Worm (Caenorhabditis elegans) whole organism, L1 larva: ENCODE data around the gene skr-20.

Source experiments
- C04F5.9 ChIP-seq: sonication (generic microtip); optimal IDR thresholded peaks from 2 replicates; lab custom pipeline; 2016; ENCODE audit warnings: missing genetic modification characterization, missing compliant biosample characterization
- C16A3.4 ChIP-seq: fragments of 150-350 bp; optimal IDR thresholded peaks from 2 replicates; lab custom pipeline; 2014; ENCODE audit warnings: missing biosample characterization, missing genetic modification characterization
- C34B4.2 ChIP-seq: sonication (generic microtip); optimal IDR thresholded peaks from 2 replicates; lab custom pipeline; 2017; ENCODE audit warnings: mild to moderate bottlenecking, missing genetic modification characterization, missing compliant biosample characterization
- ama-1 ChIP-seq: fragments of 150-350 bp; optimal IDR thresholded peaks from 2 replicates; lab custom pipeline; 2014
- ceh-63 ChIP-seq: fragments of 200-800 bp; sonication (Bioruptor generic); optimal IDR thresholded peaks from 2 replicates; lab custom pipeline; 2018; ENCODE audit warnings: mild to moderate bottlenecking, missing genetic modification characterization, missing compliant biosample characterization
- ces-1 ChIP-seq: fragments of 150-350 bp; optimal IDR thresholded peaks from 2 replicates; lab custom pipeline; 2014; ENCODE audit warnings: missing biosample characterization, missing genetic modification reagents, missing genetic modification characterization
- dpl-1 ChIP-seq, 3 experiments: fragments of 150-350 bp in 2 of 3; sonication (generic microtip) in 1 of 3; optimal IDR thresholded peaks; 2 replicates each; lab custom pipeline; 2014 to 2017; ENCODE audit warnings: missing biosample characterization in 3 of 3, missing genetic modification characterization in 3 of 3, missing genetic modification reagents in 3 of 3
- efl-1 ChIP-seq, 4 experiments: fragments of 150-350 bp; optimal IDR thresholded peaks in 3 of 4; peaks in 1 of 4; 1 replicate in 1 of 4; 2 replicates in 3 of 4; lab custom pipeline; 2014; ENCODE audit warnings: missing biosample characterization in 2 of 4, missing genetic modification characterization in 2 of 4, missing genetic modification reagents in 2 of 4
- egl-13 ChIP-seq: sonication (generic microtip); optimal IDR thresholded peaks from 2 replicates; lab custom pipeline; 2016; ENCODE audit warnings: missing genotype, missing genetic modification reagents, missing genetic modification characterization, missing compliant biosample characterization
- egl-27 ChIP-seq, 2 experiments: fragments of 150-350 bp in 1 of 2; sonication (generic microtip); optimal IDR thresholded peaks; 3 replicates each; lab custom pipeline; 2017 to 2018; ENCODE audit warnings: missing biosample characterization in 2 of 2, missing genetic modification characterization in 2 of 2, missing genetic modification reagents in 2 of 2
- elt-2 ChIP-seq: sonication (generic microtip); optimal IDR thresholded peaks from 2 replicates; lab custom pipeline; 2016; ENCODE audit warnings: missing genetic modification characterization, mild to moderate bottlenecking, inconsistent platforms, missing compliant biosample characterization, missing genetic modification reagents
- ets-5 ChIP-seq: fragments of 200-800 bp; sonication (Bioruptor generic); IDR thresholded peaks from 2 replicates; pipeline ENCODE4 v1.3.6; 2022; ENCODE audit warnings: missing genetic modification characterization, missing compliant biosample characterization
- fkh-10 ChIP-seq: sonication (generic microtip); optimal IDR thresholded peaks from 2 replicates; lab custom pipeline; 2017; ENCODE audit warnings: missing biosample characterization, missing genetic modification reagents, missing genetic modification characterization
- fkh-4 ChIP-seq: sonication (generic microtip); optimal IDR thresholded peaks from 2 replicates; lab custom pipeline; 2016; ENCODE audit warnings: missing compliant biosample characterization, missing genetic modification characterization, borderline replicate concordance
- fkh-8 ChIP-seq: sonication (generic microtip); optimal IDR thresholded peaks from 2 replicates; lab custom pipeline; 2016; ENCODE audit warnings: mild to moderate bottlenecking, missing genetic modification characterization, missing compliant biosample characterization
- grh-1 ChIP-seq: fragments of 200-800 bp; sonication (Bioruptor generic); IDR thresholded peaks from 2 replicates; pipeline ENCODE4 v1.3.6; 2022; ENCODE audit warnings: missing genetic modification reagents, missing genetic modification characterization, missing compliant biosample characterization
- isw-1 ChIP-seq: fragments of 200-800 bp; sonication (Bioruptor generic); IDR thresholded peaks from 2 replicates; pipeline ENCODE4 v1.3.6; 2022; ENCODE audit warnings: missing genetic modification characterization, missing compliant biosample characterization
- lin-13 ChIP-seq: fragments of 150-350 bp; optimal IDR thresholded peaks from 2 replicates; lab custom pipeline; 2014; ENCODE audit warnings: missing biosample characterization, missing genetic modification reagents, missing genetic modification characterization
- lin-14 ChIP-seq: fragments of 200-800 bp; sonication (Bioruptor generic); optimal IDR thresholded peaks from 2 replicates; lab custom pipeline; 2018; ENCODE audit warnings: mild to moderate bottlenecking, missing genetic modification characterization, moderate library complexity, missing compliant biosample characterization
- lin-15B ChIP-seq: fragments of 150-350 bp; sonication (generic microtip); optimal IDR thresholded peaks from 3 replicates; lab custom pipeline; 2014; ENCODE audit warnings: missing biosample characterization, missing genetic modification characterization
- lsy-2 ChIP-seq, 2 experiments: fragments of 150-350 bp; optimal IDR thresholded peaks; 2 replicates each; lab custom pipeline; 2014; ENCODE audit warnings: missing biosample characterization in 2 of 2, missing genetic modification characterization in 2 of 2
- mef-2 ChIP-seq: fragments of 150-350 bp; optimal IDR thresholded peaks from 2 replicates; lab custom pipeline; 2014; ENCODE audit warnings: missing biosample characterization, missing genetic modification characterization
- nhr-11 ChIP-seq: fragments of 150-350 bp; optimal IDR thresholded peaks from 2 replicates; lab custom pipeline; 2014; ENCODE audit warnings: missing biosample characterization, missing genetic modification characterization
- nhr-19 ChIP-seq: fragments of 200-800 bp; sonication (Bioruptor generic); conservative IDR thresholded peaks from 2 replicates; pipeline ENCODE4 v1.3.6; 2022; ENCODE audit warnings: missing genetic modification characterization, missing compliant biosample characterization
- nhr-20 ChIP-seq: sonication (generic microtip); optimal IDR thresholded peaks from 2 replicates; lab custom pipeline; 2016; ENCODE audit warnings: mild to moderate bottlenecking, missing genetic modification characterization, missing compliant biosample characterization
- nhr-47 ChIP-seq: sonication (generic microtip); optimal IDR thresholded peaks from 2 replicates; lab custom pipeline; 2016; ENCODE audit warnings: mild to moderate bottlenecking, missing genetic modification characterization, moderate library complexity, missing compliant biosample characterization
- nhr-71 ChIP-seq: sonication (generic microtip); optimal IDR thresholded peaks from 2 replicates; lab custom pipeline; 2016; ENCODE audit warnings: mild to moderate bottlenecking, missing genetic modification characterization, moderate library complexity, missing compliant biosample characterization
- nhr-77 ChIP-seq: fragments of 150-350 bp; optimal IDR thresholded peaks from 2 replicates; lab custom pipeline; 2014; ENCODE audit warnings: missing biosample characterization, missing genetic modification characterization
- pqm-1 ChIP-seq: sonication (generic microtip); optimal IDR thresholded peaks from 3 replicates; lab custom pipeline; 2017; ENCODE audit warnings: missing biosample characterization, missing genetic modification characterization
- snpc-4 ChIP-seq: fragments of 150-350 bp; optimal IDR thresholded peaks from 2 replicates; lab custom pipeline; 2014; ENCODE audit warnings: missing biosample characterization, missing genetic modification characterization
- snu-23 ChIP-seq: sonication (generic microtip); optimal IDR thresholded peaks from 2 replicates; lab custom pipeline; 2016; ENCODE audit warnings: missing genetic modification characterization, missing compliant biosample characterization
- sox-4 ChIP-seq: sonication (generic microtip); optimal IDR thresholded peaks from 2 replicates; lab custom pipeline; 2016; ENCODE audit warnings: missing genetic modification characterization, missing compliant biosample characterization
- sptf-1 ChIP-seq: fragments of 150-350 bp; optimal IDR thresholded peaks from 2 replicates; lab custom pipeline; 2014; ENCODE audit warnings: missing biosample characterization, missing genetic modification characterization
- tlp-1 ChIP-seq: fragments of 150-350 bp; optimal IDR thresholded peaks from 2 replicates; lab custom pipeline; 2014; ENCODE audit warnings: missing biosample characterization, missing genetic modification characterization
- unc-130 ChIP-seq: fragments of 150-350 bp; optimal IDR thresholded peaks from 2 replicates; lab custom pipeline; 2017; ENCODE audit warnings: missing biosample characterization, missing genetic modification characterization, inconsistent platforms
- unc-30 ChIP-seq: sonication (generic microtip); optimal IDR thresholded peaks from 2 replicates; lab custom pipeline; 2017; ENCODE audit warnings: missing biosample characterization, missing genetic modification characterization
- unc-62 ChIP-seq: fragments of 150-350 bp; optimal IDR thresholded peaks from 2 replicates; lab custom pipeline; 2014; ENCODE audit warnings: missing biosample characterization, missing genetic modification reagents, missing genetic modification characterization
- unc-86 ChIP-seq: sonication (generic microtip); optimal IDR thresholded peaks from 2 replicates; lab custom pipeline; 2016; ENCODE audit warnings: missing genetic modification characterization, missing compliant biosample characterization
- unc-98 ChIP-seq: fragments of 200-800 bp; sonication (Bioruptor generic); IDR thresholded peaks from 2 replicates; pipeline ENCODE4 v1.3.6; 2022; ENCODE audit warnings: missing genetic modification characterization, missing compliant biosample characterization
- xbp-1 ChIP-seq: sonication (generic microtip); optimal IDR thresholded peaks from 2 replicates; lab custom pipeline; 2016; ENCODE audit warnings: missing genetic modification characterization, missing compliant biosample characterization
- zag-1 ChIP-seq: fragments of 150-350 bp; optimal IDR thresholded peaks from 2 replicates; lab custom pipeline; 2014; ENCODE audit warnings: missing biosample characterization, missing genetic modification characterization

The skr-20 gene

ce11 chrX:13264550-13264949 is 41.2 kb upstream of the skr-20 start (continued):
- no peak for TF ChIP-seq nhr-77 (tag; lab: Kevin White, UChicago)
- no peak for TF ChIP-seq fkh-4
- TF ChIP-seq unc-98 (GFP tag; lab: Robert Waterston, UW): no peak
- no peak for TF ChIP-seq egl-13 (tag; lab: Kevin White, UChicago)
- TF ChIP-seq ceh-63 (GFP tag; lab: Kevin White, UChicago): no peak
- TF ChIP-seq lin-15B (tag; lab: Kevin White, UChicago): no peak
- peak in 1 of 2 experiments; percentile 25 for TF ChIP-seq lsy-2 (tag; optimal IDR thresholded peaks at IDR 0.05; lab: Kevin White, UChicago)
- peak; percentile 69 for TF ChIP-seq snu-23 (GFP tag; lab: Kevin White, UChicago)
- TF ChIP-seq lin-13: no peak

DNA sequence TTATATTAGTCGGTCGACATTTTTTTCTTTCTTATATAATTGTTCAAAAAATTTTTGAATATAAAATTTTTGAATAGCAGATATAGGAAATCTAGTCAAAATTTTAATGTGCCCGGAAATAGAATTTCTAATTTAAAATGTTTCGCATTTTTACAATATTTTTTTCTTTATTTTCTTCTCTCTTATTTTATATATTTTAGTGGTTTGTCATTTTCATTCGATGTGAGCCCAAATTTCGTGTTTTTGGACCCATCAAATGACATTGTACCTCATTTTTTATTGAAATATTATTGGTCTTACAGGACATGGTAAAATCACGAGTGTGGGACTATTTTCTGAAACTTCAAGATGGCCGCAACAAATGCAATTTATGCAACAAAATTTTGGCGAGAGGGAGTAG is 38.9 kb upstream of the skr-20 start, which contains the start of gene K09A11.1:
Gene K09A11.1, plus strand, starts transcription at position 301 of the 400 bp plus-strand sequence.
- TF ChIP-seq xbp-1 (tag; lab: Kevin White, UChicago) (no peak), tlp-1 (tag; lab: Kevin White, UChicago) (no peak), C04F5.9 (no peak), dpl-1 (GFP tag; optimal IDR thresholded peaks at IDR 0.05; lab: Kevin White, UChicago) (no peak), unc-86 (no peak)
- TF ChIP-seq, all 84 proteins: peak for 0

- TF ChIP-seq snpc-4 (tag; lab: Kevin White, UChicago) (peak; percentile 11), nhr-71 (tag; lab: Kevin White, UChicago) (peak; percentile 8), elt-2 (tag; lab: Kevin White, UChicago) (peak; percentile 0)
Observed at ce11 chrX:13261037-13261592, 37.8 kb upstream of the skr-20 start.

DNA sequence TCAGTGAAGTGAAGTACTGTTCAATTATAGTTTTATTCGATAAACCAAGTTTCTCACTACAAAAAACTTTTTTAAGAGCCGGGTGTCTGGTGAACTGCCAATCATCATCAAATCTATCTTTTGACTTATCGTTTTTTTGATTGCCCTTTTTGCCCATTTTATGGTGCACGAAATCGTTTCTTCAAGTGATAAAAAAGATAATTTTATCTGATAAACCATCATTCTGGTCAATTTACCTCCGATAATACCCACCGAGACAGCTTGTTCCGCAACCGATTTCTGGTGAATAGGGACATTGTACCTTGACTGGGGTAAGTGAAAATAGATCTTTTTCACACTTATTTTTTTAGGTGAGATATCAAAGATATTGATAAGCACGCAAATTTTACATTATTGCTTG is 34.2 kb upstream of the skr-20 start, which contains the start of gene K08H2.10:
Gene K08H2.10, plus strand, starts transcription at position 230 of the 400 bp plus-strand sequence.
- TF ChIP-seq efl-1 (optimal IDR thresholded peaks at IDR 0.05; lab: Kevin White, UChicago) (no peak), efl-1 (GFP tag; optimal IDR thresholded peaks at IDR 0.05 in 1 of 2; lab: Kevin White, UChicago) (peak in 1 of 2 experiments; percentile 41), unc-62 (GFP tag; lab: Kevin White, UChicago) (no peak), elt-2 (tag; lab: Kevin White, UChicago) (peak; percentile 82), tlp-1 (tag; lab: Kevin White, UChicago) (peak; percentile 77)
- TF ChIP-seq, all 84 proteins: peak for 3

DNA sequence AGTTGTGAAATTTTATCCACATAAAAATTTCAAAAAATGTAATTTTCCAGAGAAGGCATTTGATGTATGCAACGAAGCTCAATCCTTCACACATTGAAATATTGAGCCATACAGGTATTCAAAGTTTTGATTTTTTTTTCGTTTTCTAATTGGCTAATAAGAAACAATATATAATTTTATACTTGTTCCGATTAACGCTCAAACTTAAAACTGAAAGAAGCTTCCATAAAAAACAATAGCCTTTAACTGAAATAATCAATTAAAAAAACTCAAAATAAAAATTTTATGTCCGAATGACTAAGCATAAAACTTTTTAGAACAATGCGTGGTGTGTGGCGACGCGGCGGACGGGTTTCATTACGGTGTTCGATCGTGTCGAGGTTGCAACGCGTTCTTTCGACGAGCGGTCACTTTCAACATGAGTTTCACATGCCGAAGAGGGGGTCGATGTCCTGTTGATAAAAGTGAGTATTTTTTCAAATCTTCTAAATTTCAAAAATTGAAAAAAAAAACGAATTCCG is 28.6 kb upstream of the skr-20 start, which contains the start of gene nhr-32:
Gene nhr-32, plus strand, starts transcription at position 51 of the 521 bp plus-strand sequence.
- TF ChIP-seq nhr-20 (tag; lab: Kevin White, UChicago) (no peak), ets-5 (GFP tag; lab: Robert Waterston, UW) (no peak)

- TF ChIP-seq sptf-1 (tag; lab: Kevin White, UChicago) (no peak), nhr-11 (tag; lab: Kevin White, UChicago) (no peak), C34B4.2 (tag; lab: Kevin White, UChicago) (no peak), snu-23 (GFP tag; lab: Kevin White, UChicago) (peak; percentile 84), fkh-8 (tag; lab: Kevin White, UChicago) (peak; percentile 53), isw-1 (no peak; the same call in none of the 2 replicates), mef-2 (tag; lab: Kevin White, UChicago) (no peak), C16A3.4 (peak; percentile 54), fkh-10 (GFP tag; lab: Kevin White, UChicago) (peak; percentile 8), grh-1 (peak; percentile 60), lsy-2 (tag; optimal IDR thresholded peaks at IDR 0.05; lab: Kevin White, UChicago) (peak; percentile 54 to 66), nhr-19 (GFP tag; lab: Robert Waterston, UW) (peak; percentile 65), zag-1 (tag; lab: Kevin White, UChicago) (no peak), unc-30 (tag; lab: Kevin White, UChicago) (no peak), egl-27 (tag; optimal IDR thresholded peaks at IDR 0.05; lab: Kevin White, UChicago) (peak in 1 of 2 experiments; percentile 63), ets-5 (GFP tag; lab: Robert Waterston, UW) (no peak), lin-14 (GFP tag; lab: Kevin White, UChicago) (peak; percentile 96), unc-130 (tag; lab: Kevin White, UChicago) (no peak), unc-62 (GFP tag; lab: Kevin White, UChicago) (no peak), sox-4 (tag; lab: Kevin White, UChicago) (no peak), nhr-47 (tag; lab: Kevin White, UChicago) (peak; percentile 69), tlp-1 (tag; lab: Kevin White, UChicago) (no peak), ama-1 (lab: Kevin White, UChicago) (no peak), pqm-1 (no peak), ces-1 (GFP tag; lab: Kevin White, UChicago) (no peak), ceh-63 (GFP tag; lab: Kevin White, UChicago) (no peak)
Observed at ce11 chrX:13251354-13251843, 28.1 kb upstream of the skr-20 start.
